Worm (Caenorhabditis elegans) whole organism, L3 larva: ENCODE data around the gene B0403.5.

Experiments used
- elt-1 ChIP-seq: fragments of 150-350 bp; optimal IDR thresholded peaks from 2 replicates; lab custom pipeline; 2014; ENCODE audit warnings: missing biosample characterization, missing genetic modification characterization
- pha-4 ChIP-seq: fragments of 150-350 bp; optimal IDR thresholded peaks from 2 replicates; lab custom pipeline; 2014; ENCODE audit warnings: missing biosample characterization, missing genetic modification reagents, missing genetic modification characterization
- pqm-1 ChIP-seq: fragments of 150-350 bp; optimal IDR thresholded peaks from 2 replicates; lab custom pipeline; 2017; ENCODE audit warnings: missing biosample characterization, missing genetic modification characterization, inconsistent platforms
- unc-62 ChIP-seq: fragments of 150-350 bp; sonication (generic microtip); optimal IDR thresholded peaks from 4 replicates; lab custom pipeline; 2014; ENCODE audit warnings: missing biosample characterization, missing genetic modification reagents, missing genetic modification characterization

DNA sequence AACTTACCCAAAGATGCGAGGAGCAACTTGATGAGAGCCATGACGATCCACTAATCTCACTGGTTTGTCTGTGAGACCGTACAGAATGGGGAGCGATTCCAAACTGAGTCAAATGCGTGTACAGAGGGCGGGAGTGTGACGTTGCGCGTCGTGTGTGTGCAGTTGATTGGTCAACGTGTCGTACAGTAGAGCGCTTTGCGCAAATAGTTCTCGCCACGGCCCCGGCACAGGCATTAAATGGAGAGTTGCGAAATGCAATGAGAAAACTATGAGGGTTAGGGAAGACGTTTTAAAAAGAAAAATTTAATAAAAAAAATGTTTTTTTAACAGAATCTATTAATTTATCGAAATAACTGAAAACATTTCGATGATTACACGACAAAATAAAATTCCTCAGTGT lies 10.9 kb downstream of the B0403.5 start, which contains the start of gene pdi-6:
- TF ChIP-seq pqm-1 (tag; lab: Kevin White, UChicago) (peak; percentile 77), unc-62 (GFP tag; lab: Kevin White, UChicago) (peak; percentile 25), pha-4 (tag; lab: Kevin White, UChicago) (peak; percentile 90), elt-1 (tag; lab: Kevin White, UChicago) (no peak)
